Fruit fly (Drosophila melanogaster): ENCODE data around the gene Alms1b.
A peak's percentile ranks its signal among the peaks of the same experiment; 100 is the strongest.

dm6 chrX:4612454-4612853, 18.3 kb downstream of the Alms1b start:
- TF ChIP-seq Hsf (GFP tag; optimal IDR thresholded peaks at IDR 0.05) (no peak), rib (GFP tag; IDR thresholded peaks at IDR 0.05) (no peak), CG31441 (GFP tag; IDR thresholded peaks at IDR 0.05) (no peak), CG4707 (GFP tag; optimal IDR thresholded peaks at IDR 0.05) (no peak), Ptx1 (GFP tag; IDR thresholded peaks at IDR 0.05) (no peak), Ets97D (GFP tag; optimal IDR thresholded peaks at IDR 0.05) (no peak), exex (tag; optimal IDR thresholded peaks at IDR 0.05) (peak; percentile 66), Lpt (GFP tag; optimal IDR thresholded peaks at IDR 0.05) (no peak), org-1 (GFP tag; optimal IDR thresholded peaks at IDR 0.05) (no peak)
